Worm (Caenorhabditis elegans) whole organism, late embryonic: ENCODE data around the gene srg-22.
A peak's percentile ranks its signal among the peaks of the same experiment; 100 is the strongest.

Experiments used
- C38D4.7 ChIP-seq: fragments of 200-800 bp; sonication (Bioruptor generic); optimal IDR thresholded peaks from 2 replicates; lab custom pipeline; 2018; ENCODE audit warnings: mild to moderate bottlenecking, missing genetic modification characterization, moderate library complexity, missing compliant biosample characterization
- F13H6.1 ChIP-seq: sonication (generic microtip); optimal IDR thresholded peaks from 2 replicates; lab custom pipeline; 2016; ENCODE audit warnings: missing genetic modification characterization, missing compliant biosample characterization
- K02D7.2 ChIP-seq: sonication (generic microtip); optimal IDR thresholded peaks from 2 replicates; lab custom pipeline; 2017; ENCODE audit warnings: mild to moderate bottlenecking, missing genetic modification characterization, missing compliant biosample characterization
- T23F11.4 ChIP-seq: fragments of 200-800 bp; sonication (Bioruptor generic); optimal IDR thresholded peaks from 2 replicates; lab custom pipeline; 2018; ENCODE audit warnings: mild to moderate bottlenecking, missing genetic modification characterization, missing compliant biosample characterization
- Y22D7AL.16 ChIP-seq: sonication (generic microtip); optimal IDR thresholded peaks from 2 replicates; lab custom pipeline; 2016; ENCODE audit warnings: missing genetic modification characterization, missing compliant biosample characterization
- ceh-14 ChIP-seq: sonication (generic microtip); optimal IDR thresholded peaks from 2 replicates; lab custom pipeline; 2016; ENCODE audit warnings: missing genotype, missing genetic modification characterization, missing compliant biosample characterization
- ceh-18 ChIP-seq: sonication (generic microtip); optimal IDR thresholded peaks from 2 replicates; lab custom pipeline; 2016; ENCODE audit warnings: missing genetic modification characterization, missing compliant biosample characterization
- ceh-19 ChIP-seq: fragments of 200-800 bp; sonication (Bioruptor generic); optimal IDR thresholded peaks from 2 replicates; lab custom pipeline; 2018; ENCODE audit warnings: mild to moderate bottlenecking, missing genetic modification characterization, missing compliant biosample characterization
- ceh-2 ChIP-seq: sonication (generic microtip); optimal IDR thresholded peaks from 2 replicates; lab custom pipeline; 2016; ENCODE audit warnings: missing genotype, missing genetic modification characterization, missing compliant biosample characterization
- ceh-22 ChIP-seq: sonication (generic microtip); optimal IDR thresholded peaks from 2 replicates; lab custom pipeline; 2017; ENCODE audit warnings: missing biosample characterization, missing genetic modification characterization
- ceh-24 ChIP-seq: sonication (generic microtip); optimal IDR thresholded peaks from 2 replicates; lab custom pipeline; 2016; ENCODE audit warnings: mild to moderate bottlenecking, missing genetic modification characterization, missing compliant biosample characterization
- ceh-45 ChIP-seq: fragments of 200-800 bp; sonication (Bioruptor generic); IDR thresholded peaks from 2 replicates; pipeline ENCODE4 v1.3.6; 2022; ENCODE audit warnings: missing genetic modification reagents, missing genetic modification characterization, missing compliant biosample characterization
- ceh-48 ChIP-seq: sonication (generic microtip); optimal IDR thresholded peaks from 2 replicates; lab custom pipeline; 2016; ENCODE audit warnings: missing genetic modification characterization, inconsistent platforms, missing compliant biosample characterization
- ceh-6 ChIP-seq: fragments of 200-800 bp; sonication (Bioruptor generic); optimal IDR thresholded peaks from 2 replicates; lab custom pipeline; 2018; ENCODE audit warnings: mild to moderate bottlenecking, missing genetic modification characterization, missing compliant biosample characterization
- ceh-9 ChIP-seq: sonication (generic microtip); optimal IDR thresholded peaks from 2 replicates; lab custom pipeline; 2016; ENCODE audit warnings: mild to moderate bottlenecking, missing genetic modification characterization, inconsistent platforms, missing compliant biosample characterization
- elt-2 ChIP-seq: sonication (generic microtip); optimal IDR thresholded peaks from 2 replicates; lab custom pipeline; 2016; ENCODE audit warnings: missing genetic modification reagents, missing genetic modification characterization, missing compliant biosample characterization
- fax-1 ChIP-seq: sonication (generic microtip); optimal IDR thresholded peaks from 2 replicates; lab custom pipeline; 2016; ENCODE audit warnings: missing genotype, missing genetic modification characterization, missing compliant biosample characterization
- fkh-6 ChIP-seq: sonication (generic microtip); optimal IDR thresholded peaks from 2 replicates; lab custom pipeline; 2016; ENCODE audit warnings: missing genetic modification characterization, missing compliant biosample characterization
- hlh-30 ChIP-seq: sonication (generic microtip); optimal IDR thresholded peaks from 2 replicates; lab custom pipeline; 2017; ENCODE audit warnings: antibody characterized with exemption, missing genetic modification characterization, missing compliant biosample characterization; ENCODE audit not compliant: insufficient read depth
- hlh-6 ChIP-seq: sonication (generic microtip); optimal IDR thresholded peaks from 2 replicates; lab custom pipeline; 2016; ENCODE audit warnings: missing genotype, missing genetic modification characterization, missing compliant biosample characterization
- lim-6 ChIP-seq: sonication (generic microtip); optimal IDR thresholded peaks from 2 replicates; lab custom pipeline; 2016; ENCODE audit warnings: missing genetic modification characterization, missing compliant biosample characterization
- lin-11 ChIP-seq: fragments of 200-800 bp; sonication (Bioruptor generic); optimal IDR thresholded peaks from 2 replicates; lab custom pipeline; 2018; ENCODE audit warnings: mild to moderate bottlenecking, missing genetic modification characterization, missing compliant biosample characterization
- mec-3 ChIP-seq: sonication (generic microtip); optimal IDR thresholded peaks from 2 replicates; lab custom pipeline; 2016; ENCODE audit warnings: borderline replicate concordance, missing genetic modification characterization, missing compliant biosample characterization
- nhr-232 ChIP-seq: sonication (generic microtip); optimal IDR thresholded peaks from 2 replicates; lab custom pipeline; 2016; ENCODE audit warnings: missing genetic modification characterization, missing compliant biosample characterization
- odd-2 ChIP-seq: sonication (generic microtip); optimal IDR thresholded peaks from 2 replicates; lab custom pipeline; 2017; ENCODE audit warnings: antibody characterized with exemption, mild to moderate bottlenecking, missing genetic modification characterization, missing compliant biosample characterization
- pag-3 ChIP-seq: sonication (generic microtip); optimal IDR thresholded peaks from 2 replicates; lab custom pipeline; 2016; ENCODE audit warnings: missing compliant biosample characterization, missing genetic modification characterization, borderline replicate concordance
- pat-9 ChIP-seq: fragments of 200-800 bp; sonication (Bioruptor generic); optimal IDR thresholded peaks from 2 replicates; lab custom pipeline; 2018; ENCODE audit warnings: mild to moderate bottlenecking, missing genetic modification characterization, moderate library complexity, missing compliant biosample characterization
- pax-1 ChIP-seq: fragments of 150-350 bp; optimal IDR thresholded peaks from 2 replicates; lab custom pipeline; 2014; ENCODE audit warnings: missing biosample characterization, missing genetic modification characterization
- pha-2 ChIP-seq: sonication (generic microtip); optimal IDR thresholded peaks from 2 replicates; lab custom pipeline; 2017; ENCODE audit warnings: mild to moderate bottlenecking, missing genetic modification characterization, missing compliant biosample characterization
- pqm-1 ChIP-seq: sonication (generic microtip); optimal IDR thresholded peaks from 2 replicates; lab custom pipeline; 2016; ENCODE audit warnings: missing genetic modification characterization, missing compliant biosample characterization
- ref-2 ChIP-seq: sonication (generic microtip); optimal IDR thresholded peaks from 2 replicates; lab custom pipeline; 2016; ENCODE audit warnings: missing genetic modification characterization, missing compliant biosample characterization
- sox-2 ChIP-seq: fragments of 200-800 bp; sonication (Bioruptor generic); IDR thresholded peaks from 2 replicates; pipeline ENCODE4 v1.3.6; 2022; ENCODE audit warnings: missing genetic modification reagents, missing genetic modification characterization, missing compliant biosample characterization
- sox-4 ChIP-seq: sonication (generic microtip); optimal IDR thresholded peaks from 2 replicates; lab custom pipeline; 2017; ENCODE audit warnings: mild to moderate bottlenecking, missing genetic modification characterization, inconsistent platforms, missing compliant biosample characterization
- syd-9 ChIP-seq: sonication (generic microtip); optimal IDR thresholded peaks from 2 replicates; lab custom pipeline; 2016; ENCODE audit warnings: mild to moderate bottlenecking, missing genetic modification characterization, moderate library complexity, missing compliant biosample characterization
- unc-3 ChIP-seq, 2 experiments: fragments of 200-800 bp in 1 of 2; sonication (Bioruptor generic) in 1 of 2; sonication (generic microtip) in 1 of 2; conservative IDR thresholded peaks in 1 of 2; optimal IDR thresholded peaks in 1 of 2; 2 replicates each; pipeline versions ENCODE4 v1.3.6 to Lab custom; 2016 to 2022; ENCODE audit warnings: missing compliant biosample characterization in 2 of 2, missing genetic modification characterization in 2 of 2, missing genetic modification reagents in 1 of 2
- unc-42 ChIP-seq: sonication (generic microtip); optimal IDR thresholded peaks from 2 replicates; lab custom pipeline; 2016; ENCODE audit warnings: missing genotype, missing genetic modification characterization, missing compliant biosample characterization
- unc-55 ChIP-seq: sonication (generic microtip); optimal IDR thresholded peaks from 2 replicates; lab custom pipeline; 2017; ENCODE audit warnings: missing biosample characterization, missing genetic modification reagents, missing genetic modification characterization
- unc-86 ChIP-seq: sonication (generic microtip); optimal IDR thresholded peaks from 2 replicates; lab custom pipeline; 2016; ENCODE audit warnings: missing genetic modification characterization, missing compliant biosample characterization
- zip-5 ChIP-seq: sonication (generic microtip); optimal IDR thresholded peaks from 2 replicates; lab custom pipeline; 2016; ENCODE audit warnings: missing genetic modification characterization, missing compliant biosample characterization

The srg-22 gene

ce11 chrII:3066401-3066800, 26.9 kb downstream of the srg-22 start:
- TF ChIP-seq ceh-48: peak; percentile 15
- no peak for TF ChIP-seq C38D4.7 (GFP tag; lab: Kevin White, UChicago)

DNA sequence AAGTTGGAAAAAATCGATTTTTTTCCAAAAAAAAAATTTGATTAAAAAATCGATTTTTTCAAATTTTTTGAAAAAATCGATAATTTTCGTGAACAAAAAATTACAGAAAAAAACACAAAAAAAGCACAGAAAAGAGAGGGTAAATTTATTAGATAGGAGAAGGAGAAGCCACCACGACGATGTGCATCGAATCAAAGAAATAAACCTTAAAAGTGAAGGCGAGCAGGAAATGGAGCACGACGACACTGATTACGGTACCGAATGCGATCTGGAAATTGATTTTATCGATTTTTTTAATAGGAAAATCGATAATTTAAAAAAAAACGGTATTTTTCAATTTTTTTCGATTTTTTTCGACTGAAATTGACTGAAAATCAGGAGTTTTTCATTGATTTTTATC, 28.2 kb downstream of the srg-22 start:
- no peak for TF ChIP-seq pag-3 (tag; lab: Kevin White, UChicago)
- no peak for TF ChIP-seq lim-6 (tag; lab: Kevin White, UChicago)
- TF ChIP-seq odd-2: no peak
- no peak for TF ChIP-seq lin-11 (tag; lab: Kevin White, UChicago)
- TF ChIP-seq ceh-22 (tag; lab: Kevin White, UChicago): no peak
- no peak for TF ChIP-seq unc-42 (tag; lab: Kevin White, UChicago)
- TF ChIP-seq F13H6.1 (tag; lab: Kevin White, UChicago): no peak
- no peak for TF ChIP-seq ceh-45 (GFP tag; lab: Robert Waterston, UW)
- no peak for TF ChIP-seq ref-2
- TF ChIP-seq pha-2 (tag; lab: Kevin White, UChicago): no peak
- no peak for TF ChIP-seq ceh-19 (GFP tag; lab: Kevin White, UChicago)
- TF ChIP-seq hlh-30 (tag; lab: Kevin White, UChicago): no peak
- no peak for TF ChIP-seq fax-1 (tag; lab: Kevin White, UChicago)
- no peak for TF ChIP-seq fkh-6 (tag; lab: Kevin White, UChicago)
- TF ChIP-seq pat-9 (tag; lab: Kevin White, UChicago): no peak
- TF ChIP-seq ceh-18 (tag; lab: Kevin White, UChicago): no peak
- TF ChIP-seq, all 69 proteins: peak for 0

ce11 chrII:3064631-3065030, 28.6 kb downstream of the srg-22 start:
- TF ChIP-seq nhr-232 (tag; lab: Kevin White, UChicago) (no peak), ceh-48 (peak; percentile 20), unc-3 (GFP tag; conservative IDR thresholded peaks at IDR 0.05; lab: Robert Waterston, UW) (no peak), unc-3 (tag; optimal IDR thresholded peaks at IDR 0.05; lab: Kevin White, UChicago) (no peak), ceh-24 (tag; lab: Kevin White, UChicago) (no peak), unc-42 (tag; lab: Kevin White, UChicago) (no peak), ref-2 (no peak), pqm-1 (tag; lab: Kevin White, UChicago) (no peak)

- TF ChIP-seq ceh-48 (peak; percentile 52), zip-5 (tag; lab: Kevin White, UChicago) (no peak)
Measured at ce11 chrII:3063984-3064383, 29.3 kb downstream of the srg-22 start.

ce11 chrII:3063366-3063765, 29.9 kb downstream of the srg-22 start:
- TF ChIP-seq Y22D7AL.16 (tag; lab: Kevin White, UChicago): no peak
- no peak for TF ChIP-seq ceh-9 (tag; lab: Kevin White, UChicago)
- no peak for TF ChIP-seq ceh-6 (GFP tag; lab: Kevin White, UChicago)
- peak; percentile 62 for TF ChIP-seq ceh-48

ce11 chrII:3062876-3063275, 30.4 kb downstream of the srg-22 start:
- TF ChIP-seq unc-86 (tag; lab: Kevin White, UChicago) (no peak), pag-3 (tag; lab: Kevin White, UChicago) (no peak), unc-55 (GFP tag; lab: Kevin White, UChicago) (no peak), ceh-2 (tag; lab: Kevin White, UChicago) (no peak), syd-9 (tag; lab: Kevin White, UChicago) (no peak), C38D4.7 (GFP tag; lab: Kevin White, UChicago) (no peak), sox-2 (GFP tag; lab: Robert Waterston, UW) (no peak), ceh-14 (tag; lab: Kevin White, UChicago) (no peak), unc-42 (tag; lab: Kevin White, UChicago) (no peak), T23F11.4 (no peak), K02D7.2 (tag; lab: Kevin White, UChicago) (no peak), hlh-6 (tag; lab: Kevin White, UChicago) (no peak), elt-2 (tag; lab: Kevin White, UChicago) (no peak), mec-3 (tag; lab: Kevin White, UChicago) (no peak), lim-6 (tag; lab: Kevin White, UChicago) (no peak), sox-4 (tag; lab: Kevin White, UChicago) (no peak), pax-1 (tag; lab: Kevin White, UChicago) (no peak)
